Worm (Caenorhabditis elegans) whole organism, young adult: ENCODE measurements around the gene Y110A2AL.2.

Experiments
- B0336.3 ChIP-seq: fragments of 200-800 bp; sonication (Bioruptor generic); IDR thresholded peaks from 2 replicates; pipeline ENCODE4 v1.3.6; 2022; ENCODE audit warnings: missing genetic modification characterization, missing compliant biosample characterization
- C06A6.2 ChIP-seq: fragments of 200-800 bp; sonication (Bioruptor generic); conservative IDR thresholded peaks from 2 replicates; pipeline ENCODE4 v1.3.6; 2022; ENCODE audit warnings: missing genetic modification characterization, missing compliant biosample characterization
- D2030.7 ChIP-seq: fragments of 200-800 bp; sonication (Bioruptor generic); IDR thresholded peaks from 2 replicates; pipeline ENCODE4 v1.3.6; 2022; ENCODE audit warnings: missing genetic modification reagents, missing genetic modification characterization, missing compliant biosample characterization
- F33H1.4 ChIP-seq: fragments of 200-800 bp; sonication (Bioruptor generic); IDR thresholded peaks from 2 replicates; pipeline ENCODE4 v1.3.6; 2022; ENCODE audit warnings: missing genetic modification reagents, missing genetic modification characterization, missing compliant biosample characterization
- F39B2.1 ChIP-seq: fragments of 200-800 bp; sonication (Bioruptor generic); IDR thresholded peaks from 2 replicates; pipeline ENCODE4 v1.3.6; 2022; ENCODE audit warnings: missing genetic modification reagents, missing genetic modification characterization, missing compliant biosample characterization
- F49E8.2 ChIP-seq: sonication (generic microtip); optimal IDR thresholded peaks from 3 replicates; lab custom pipeline; 2017; ENCODE audit warnings: missing genetic modification characterization, mild to moderate bottlenecking, missing compliant biosample characterization, antibody characterized with exemption, moderate library complexity; ENCODE audit not compliant: insufficient read depth
- F55B11.4 ChIP-seq: sonication (generic microtip); optimal IDR thresholded peaks from 2 replicates; lab custom pipeline; 2016; ENCODE audit warnings: missing compliant biosample characterization, missing genetic modification characterization, borderline replicate concordance; ENCODE audit not compliant: insufficient read depth
- F57C9.4 ChIP-seq: sonication (generic microtip); optimal IDR thresholded peaks from 2 replicates; lab custom pipeline; 2017; ENCODE audit warnings: mild to moderate bottlenecking, missing genetic modification characterization, missing compliant biosample characterization
- K12H6.12 ChIP-seq: fragments of 200-800 bp; sonication (Bioruptor generic); optimal IDR thresholded peaks from 2 replicates; lab custom pipeline; 2018; ENCODE audit warnings: mild to moderate bottlenecking, missing genetic modification characterization, missing compliant biosample characterization
- Y53G8AR.9 ChIP-seq: fragments of 200-800 bp; sonication (Bioruptor generic); conservative IDR thresholded peaks from 2 replicates; pipeline ENCODE4 v1.3.6; 2022; ENCODE audit warnings: missing genetic modification reagents, missing genetic modification characterization, missing compliant biosample characterization
- Y67H2A.10 ChIP-seq: fragments of 200-800 bp; sonication (Bioruptor generic); conservative IDR thresholded peaks from 2 replicates; pipeline ENCODE4 v1.3.6; 2022; ENCODE audit warnings: missing genetic modification reagents, missing genetic modification characterization, missing compliant biosample characterization
- Y95B8A.8 ChIP-seq: fragments of 200-800 bp; sonication (Bioruptor generic); IDR thresholded peaks from 2 replicates; pipeline ENCODE4 v1.3.6; 2022; ENCODE audit warnings: missing genetic modification reagents, missing genetic modification characterization, missing compliant biosample characterization
- aptf-2 ChIP-seq: fragments of 200-800 bp; sonication (Bioruptor generic); conservative IDR thresholded peaks from 2 replicates; pipeline ENCODE4 v1.3.6; 2022; ENCODE audit warnings: missing genetic modification reagents, missing genetic modification characterization, missing compliant biosample characterization
- cebp-1 ChIP-seq, 2 experiments: fragments of 200-800 bp in 1 of 2; sonication (Bioruptor generic) in 1 of 2; sonication (generic microtip) in 1 of 2; IDR thresholded peaks in 1 of 2; optimal IDR thresholded peaks in 1 of 2; 2 replicates each; pipeline versions ENCODE4 v1.3.6 to Lab custom; 2017 to 2022; ENCODE audit warnings: missing compliant biosample characterization in 2 of 2, missing genetic modification characterization in 2 of 2, mild to moderate bottlenecking in 1 of 2, missing genetic modification reagents in 1 of 2, moderate library complexity in 1 of 2
- ceh-58 ChIP-seq: fragments of 200-800 bp; sonication (Bioruptor generic); IDR thresholded peaks from 2 replicates; pipeline ENCODE4 v1.3.6; 2022; ENCODE audit warnings: missing genetic modification characterization, missing compliant biosample characterization
- ceh-91 ChIP-seq: fragments of 200-800 bp; sonication (Bioruptor generic); IDR thresholded peaks from 2 replicates; pipeline ENCODE4 v1.3.6; 2022; ENCODE audit warnings: missing genetic modification reagents, missing genetic modification characterization, missing compliant biosample characterization
- chd-7 ChIP-seq: sonication (generic microtip); optimal IDR thresholded peaks from 2 replicates; lab custom pipeline; 2016; ENCODE audit warnings: mild to moderate bottlenecking, missing genetic modification characterization, moderate library complexity, missing compliant biosample characterization
- dox-1 ChIP-seq: fragments of 200-800 bp; sonication (Bioruptor generic); IDR thresholded peaks from 2 replicates; pipeline ENCODE4 v1.3.6; 2022; ENCODE audit warnings: missing genetic modification reagents, missing genetic modification characterization, missing compliant biosample characterization
- dpff-1 ChIP-seq: sonication (generic microtip); optimal IDR thresholded peaks from 2 replicates; lab custom pipeline; 2017; ENCODE audit warnings: mild to moderate bottlenecking, missing genetic modification characterization, missing compliant biosample characterization
- dpl-1 ChIP-seq: fragments of 150-350 bp; optimal IDR thresholded peaks from 2 replicates; lab custom pipeline; 2014; ENCODE audit warnings: missing biosample characterization, missing genetic modification reagents, missing genetic modification characterization
- egl-44 ChIP-seq: fragments of 200-800 bp; sonication (Bioruptor generic); IDR thresholded peaks from 2 replicates; pipeline ENCODE4 v1.3.6; 2022; ENCODE audit warnings: missing genetic modification reagents, missing genetic modification characterization, missing compliant biosample characterization
- ets-4 ChIP-seq: fragments of 200-800 bp; sonication (Bioruptor generic); optimal IDR thresholded peaks from 2 replicates; lab custom pipeline; 2018; ENCODE audit warnings: mild to moderate bottlenecking, missing genetic modification characterization, missing compliant biosample characterization
- hlh-12 ChIP-seq: sonication (generic microtip); optimal IDR thresholded peaks from 2 replicates; lab custom pipeline; 2016; ENCODE audit warnings: missing genetic modification characterization, missing compliant biosample characterization
- hlh-26 ChIP-seq: fragments of 200-800 bp; sonication (Bioruptor generic); conservative IDR thresholded peaks from 2 replicates; pipeline ENCODE4 v1.3.6; 2022; ENCODE audit warnings: missing genetic modification reagents, missing genetic modification characterization, missing compliant biosample characterization
- lag-1 ChIP-seq: fragments of 200-800 bp; sonication (Bioruptor generic); IDR thresholded peaks from 2 replicates; pipeline ENCODE4 v1.3.6; 2022; ENCODE audit warnings: missing genetic modification reagents, missing genetic modification characterization, missing compliant biosample characterization
- lin-40 ChIP-seq: sonication (generic microtip); optimal IDR thresholded peaks from 2 replicates; lab custom pipeline; 2016; ENCODE audit warnings: missing genetic modification characterization, mild to moderate bottlenecking, missing compliant biosample characterization, missing genotype, missing genetic modification reagents
- lir-1 ChIP-seq: fragments of 200-800 bp; sonication (Bioruptor generic); conservative IDR thresholded peaks from 2 replicates; pipeline ENCODE4 v1.3.6; 2022; ENCODE audit warnings: missing genetic modification reagents, missing genetic modification characterization, missing compliant biosample characterization
- lsy-27 ChIP-seq: sonication (generic microtip); optimal IDR thresholded peaks from 2 replicates; lab custom pipeline; 2017; ENCODE audit warnings: missing genetic modification characterization, mild to moderate bottlenecking, missing compliant biosample characterization, antibody characterized with exemption, missing genotype, borderline replicate concordance; ENCODE audit not compliant: insufficient read depth
- madf-10 ChIP-seq: sonication (generic microtip); optimal IDR thresholded peaks from 2 replicates; lab custom pipeline; 2016; ENCODE audit warnings: mild to moderate bottlenecking, missing genetic modification characterization, missing compliant biosample characterization
- madf-6 ChIP-seq: fragments of 200-800 bp; sonication (Bioruptor generic); IDR thresholded peaks from 2 replicates; pipeline ENCODE4 v1.3.6; 2022; ENCODE audit warnings: missing genetic modification reagents, missing genetic modification characterization, missing compliant biosample characterization
- madf-8 ChIP-seq: fragments of 200-800 bp; sonication (Bioruptor generic); conservative IDR thresholded peaks from 2 replicates; pipeline ENCODE4 v1.3.6; 2022; ENCODE audit warnings: missing genetic modification reagents, missing genetic modification characterization, missing compliant biosample characterization
- mel-28 ChIP-seq: sonication (generic microtip); optimal IDR thresholded peaks from 2 replicates; lab custom pipeline; 2016; ENCODE audit warnings: borderline replicate concordance, mild to moderate bottlenecking, missing genetic modification characterization, missing compliant biosample characterization
- nfya-1 ChIP-seq: sonication (generic microtip); optimal IDR thresholded peaks from 2 replicates; lab custom pipeline; 2017; ENCODE audit warnings: antibody characterized with exemption, missing compliant biosample characterization, missing genetic modification characterization, borderline replicate concordance; ENCODE audit not compliant: insufficient read depth
- pbrm-1 ChIP-seq: fragments of 200-800 bp; sonication (Bioruptor generic); IDR thresholded peaks from 2 replicates; pipeline ENCODE4 v1.3.6; 2022; ENCODE audit warnings: missing genetic modification reagents, missing genetic modification characterization, missing compliant biosample characterization
- pha-4 ChIP-seq: fragments of 150-350 bp; sonication (generic microtip); optimal IDR thresholded peaks from 2 replicates; lab custom pipeline; 2014; ENCODE audit warnings: missing biosample characterization, missing genetic modification reagents, missing genetic modification characterization
- rcor-1 ChIP-seq: fragments of 200-800 bp; sonication (Bioruptor generic); IDR thresholded peaks from 2 replicates; pipeline ENCODE4 v1.3.6; 2022; ENCODE audit warnings: missing genetic modification reagents, missing genetic modification characterization, missing compliant biosample characterization
- sea-2 ChIP-seq: fragments of 200-800 bp; sonication (Bioruptor generic); IDR thresholded peaks from 2 replicates; pipeline ENCODE4 v1.3.6; 2022; ENCODE audit warnings: missing genetic modification characterization, missing compliant biosample characterization
- snpc-1.1 ChIP-seq: sonication (generic microtip); optimal IDR thresholded peaks from 2 replicates; lab custom pipeline; 2017; ENCODE audit warnings: missing genetic modification characterization, mild to moderate bottlenecking, missing compliant biosample characterization, antibody characterized with exemption, moderate library complexity, missing genotype, missing genetic modification reagents; ENCODE audit not compliant: insufficient read depth
- somi-1 ChIP-seq: fragments of 200-800 bp; sonication (Bioruptor generic); optimal IDR thresholded peaks from 2 replicates; lab custom pipeline; 2018; ENCODE audit warnings: mild to moderate bottlenecking, missing genetic modification characterization, missing compliant biosample characterization
- sptf-2 ChIP-seq: fragments of 200-800 bp; sonication (Bioruptor generic); optimal IDR thresholded peaks from 2 replicates; lab custom pipeline; 2018; ENCODE audit warnings: mild to moderate bottlenecking, missing genetic modification characterization, missing compliant biosample characterization
- tbp1 ChIP-seq: fragments of 200-800 bp; sonication (Bioruptor generic); optimal IDR thresholded peaks from 2 replicates; lab custom pipeline; 2018; ENCODE audit warnings: mild to moderate bottlenecking, missing genetic modification characterization, missing compliant biosample characterization
- tbx-9 ChIP-seq: sonication (generic microtip); optimal IDR thresholded peaks from 2 replicates; lab custom pipeline; 2016; ENCODE audit warnings: borderline replicate concordance, missing genetic modification characterization, inconsistent platforms, missing compliant biosample characterization
- unc-130 ChIP-seq: sonication (generic microtip); optimal IDR thresholded peaks from 2 replicates; lab custom pipeline; 2016; ENCODE audit warnings: missing genetic modification reagents, missing genetic modification characterization, missing compliant biosample characterization
- unc-62 ChIP-seq: fragments of 150-350 bp; optimal IDR thresholded peaks from 2 replicates; lab custom pipeline; 2014; ENCODE audit warnings: missing biosample characterization, missing genetic modification reagents, missing genetic modification characterization
- zim-3 ChIP-seq: sonication (generic microtip); optimal IDR thresholded peaks from 2 replicates; lab custom pipeline; 2017; ENCODE audit warnings: mild to moderate bottlenecking, missing genetic modification characterization, moderate library complexity, missing compliant biosample characterization
- ztf-22 ChIP-seq: fragments of 200-800 bp; sonication (Bioruptor generic); optimal IDR thresholded peaks from 2 replicates; lab custom pipeline; 2018; ENCODE audit warnings: mild to moderate bottlenecking, missing genetic modification characterization, moderate library complexity, missing compliant biosample characterization

Gene Y110A2AL.2

ce11 chrII:2861385-2862099 is 6.3 kb upstream of the Y110A2AL.2 start (continued):
- TF ChIP-seq nfya-1 (tag; lab: Kevin White, UChicago) (no peak), unc-62 (no peak), egl-44 (GFP tag; lab: Robert Waterston, UW) (peak; percentile 83; the same call in 1 of the 2 replicates), Y53G8AR.9 (GFP tag; lab: Robert Waterston, UW) (no peak), tbx-9 (tag; lab: Kevin White, UChicago) (no peak), rcor-1 (GFP tag; lab: Robert Waterston, UW) (peak; percentile 39; the same call in 1 of the 2 replicates), sea-2 (no peak), sptf-2 (GFP tag; lab: Kevin White, UChicago) (no peak), D2030.7 (peak; percentile 78), C06A6.2 (GFP tag; lab: Robert Waterston, UW) (no peak), ets-4 (GFP tag; lab: Kevin White, UChicago) (no peak), F33H1.4 (0 out of 2 replicates have a peak, but pooled peaks have one; percentile 17), F55B11.4 (no peak), F57C9.4 (no peak), somi-1 (GFP tag; lab: Kevin White, UChicago) (no peak), chd-7 (peak; percentile 33), lin-40 (tag; lab: Kevin White, UChicago) (no peak), Y67H2A.10 (no peak), madf-8 (no peak), pbrm-1 (GFP tag; lab: Robert Waterston, UW) (peak; percentile 68), hlh-26 (no peak), mel-28 (tag; lab: Kevin White, UChicago) (no peak), zim-3 (tag; lab: Kevin White, UChicago) (no peak), ceh-58 (no peak), lsy-27 (tag; lab: Kevin White, UChicago) (no peak), dpl-1 (GFP tag; lab: Kevin White, UChicago) (no peak), dox-1 (peak; percentile 57), ztf-22 (no peak), cebp-1 (GFP tag; IDR thresholded peaks at IDR 0.05; lab: Robert Waterston, UW) (no peak), cebp-1 (tag; optimal IDR thresholded peaks at IDR 0.05; lab: Kevin White, UChicago) (peak; percentile 40), K12H6.12 (tag; lab: Kevin White, UChicago) (no peak), ceh-91 (GFP tag; lab: Robert Waterston, UW) (0 out of 2 replicates have a peak, but pooled peaks have one; percentile 39), unc-130 (GFP tag; lab: Kevin White, UChicago) (no peak), madf-6 (GFP tag; lab: Robert Waterston, UW) (peak; percentile 59; the same call in 1 of the 2 replicates), hlh-12 (no peak), madf-10 (peak; percentile 18), lir-1 (GFP tag; lab: Robert Waterston, UW) (no peak), lag-1 (no peak), tbp1 (GFP tag; lab: Kevin White, UChicago) (peak; percentile 90), B0336.3 (peak; percentile 56; the same call in 1 of the 2 replicates), aptf-2 (GFP tag; lab: Robert Waterston, UW) (no peak), F39B2.1 (no peak), dpff-1 (no peak), snpc-1.1 (tag; lab: Kevin White, UChicago) (peak; percentile 4), F49E8.2 (tag; lab: Kevin White, UChicago) (peak; percentile 15), Y95B8A.8 (GFP tag; lab: Robert Waterston, UW) (peak; percentile 26; the same call in 1 of the 2 replicates), pha-4 (tag; lab: Kevin White, UChicago) (no peak)
